Worm (Caenorhabditis elegans) whole organism, dauer: Measurements from ENCODE around the gene Y45G12B.3.

Source experiments
- unc-62 ChIP-seq: sonication (generic microtip); optimal IDR thresholded peaks from 2 replicates; lab custom pipeline; 2017; ENCODE audit warnings: missing biosample characterization, missing genetic modification reagents, missing genetic modification characterization

The Y45G12B.3 gene

DNA sequence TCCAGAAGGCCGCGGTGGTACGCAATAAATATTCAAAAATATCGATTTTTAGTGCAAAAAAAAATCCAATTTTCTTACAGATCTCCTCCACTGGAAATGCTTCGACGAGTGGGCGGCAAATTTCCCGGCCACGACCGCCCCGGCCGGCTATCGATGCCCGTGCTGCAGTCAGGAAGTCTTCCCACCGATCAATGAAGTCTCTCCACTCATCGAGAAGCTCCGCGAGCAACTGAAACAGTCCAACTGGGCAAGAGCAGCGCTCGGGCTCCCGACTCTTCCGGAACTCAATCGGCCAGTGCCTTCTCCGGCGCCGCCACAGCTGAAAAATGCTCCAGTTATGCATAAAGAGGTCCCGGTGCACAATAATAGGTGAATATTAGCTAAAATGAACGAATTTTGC lies at the start of gene Y45G12B.3:
TSS of gene Y45G12B.3 (minus strand) at position 320 of the 400 bp plus-strand sequence.
- no peak for TF ChIP-seq unc-62 (GFP tag; lab: Kevin White, UChicago)

DNA sequence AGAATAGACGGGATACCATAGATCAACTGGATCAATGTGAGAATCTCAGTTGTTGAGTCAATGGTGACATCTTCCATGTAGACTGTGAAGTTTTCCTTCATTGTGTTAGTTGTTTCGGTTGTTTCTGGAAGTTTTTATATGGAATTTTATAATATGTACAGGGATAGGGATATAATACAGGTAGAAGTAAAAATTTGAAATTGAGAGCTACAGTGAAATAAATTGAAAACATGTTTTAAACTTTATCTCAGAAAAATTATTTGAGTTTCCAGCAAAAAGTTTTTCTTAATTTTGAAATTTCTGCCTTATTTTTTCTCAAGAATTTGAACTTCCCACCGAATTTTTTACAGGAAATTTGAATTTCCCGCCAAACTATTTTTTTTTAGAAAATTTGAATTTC lies 46.2 kb upstream of the Y45G12B.3 start, which contains the start of gene srg-62:
TSS of gene srg-62 (minus strand) at position 101 of the 400 bp plus-strand sequence.
- no peak for TF ChIP-seq unc-62 (GFP tag; lab: Kevin White, UChicago)

DNA sequence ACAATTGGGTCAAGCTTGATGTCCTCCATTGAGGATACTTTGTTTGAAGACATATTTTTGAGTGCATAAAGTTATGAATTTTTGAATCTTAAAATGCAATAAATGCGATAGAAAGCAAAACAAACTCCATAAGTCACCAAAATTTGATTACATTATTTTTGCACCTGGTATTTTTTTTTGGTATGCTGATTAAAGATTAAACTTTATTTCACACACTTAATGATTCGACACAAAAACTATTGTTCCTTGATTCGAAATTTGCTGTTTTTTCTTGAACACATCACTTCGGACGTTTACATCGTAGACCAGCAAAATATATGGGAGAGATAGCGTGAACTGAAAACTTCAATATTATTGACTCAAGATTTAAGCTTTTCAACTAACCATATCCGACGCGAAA lies 44.2 kb upstream of the Y45G12B.3 start, which contains the start of gene srg-61:
TSS of gene srg-61 (minus strand) at position 101 of the 400 bp plus-strand sequence.
- no peak for TF ChIP-seq unc-62 (GFP tag; lab: Kevin White, UChicago)

DNA sequence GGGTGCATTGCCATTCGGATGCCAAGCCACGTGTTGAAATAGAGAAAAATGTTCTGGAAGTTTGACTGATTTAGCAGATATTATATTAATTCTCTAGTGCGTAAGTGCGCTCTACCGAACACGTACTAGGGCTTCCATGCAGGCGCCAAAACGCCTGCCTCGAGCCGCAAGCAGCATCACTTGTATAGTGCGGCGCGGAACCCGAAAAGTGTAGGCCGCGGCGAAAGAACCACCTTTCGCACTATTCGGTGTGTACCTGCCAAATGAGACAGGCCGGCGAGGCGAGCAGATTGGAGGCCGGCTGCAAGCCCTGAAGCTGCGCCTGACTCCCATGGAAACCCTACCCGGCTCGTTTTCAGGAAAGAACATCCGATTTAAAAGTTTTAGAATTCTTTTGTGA lies 43.6 kb upstream of the Y45G12B.3 start:
- no peak for TF ChIP-seq unc-62 (GFP tag; lab: Kevin White, UChicago)

DNA sequence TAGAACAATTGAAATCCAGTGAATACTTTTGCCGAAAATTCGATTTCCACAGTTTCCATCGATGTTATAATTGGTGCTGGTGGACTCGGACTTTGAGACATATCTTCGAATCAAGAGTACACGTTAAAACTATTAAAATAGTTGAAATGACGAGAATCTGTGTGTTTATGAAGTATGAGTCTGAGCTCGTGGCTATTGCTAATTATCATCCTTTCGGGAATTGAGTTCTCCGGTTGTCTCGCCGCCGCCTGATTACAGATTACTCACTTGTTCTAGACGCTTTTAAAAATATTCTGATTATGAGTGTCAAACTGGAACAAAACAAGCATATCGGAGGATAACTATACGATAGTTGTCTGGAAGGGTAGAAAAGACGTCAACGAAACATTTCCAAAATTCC lies 42.1 kb upstream of the Y45G12B.3 start, which contains the start of gene srg-56:
TSS of gene srg-56 (minus strand) at position 101 of the 400 bp plus-strand sequence.
- no peak for TF ChIP-seq unc-62 (GFP tag; lab: Kevin White, UChicago)

DNA sequence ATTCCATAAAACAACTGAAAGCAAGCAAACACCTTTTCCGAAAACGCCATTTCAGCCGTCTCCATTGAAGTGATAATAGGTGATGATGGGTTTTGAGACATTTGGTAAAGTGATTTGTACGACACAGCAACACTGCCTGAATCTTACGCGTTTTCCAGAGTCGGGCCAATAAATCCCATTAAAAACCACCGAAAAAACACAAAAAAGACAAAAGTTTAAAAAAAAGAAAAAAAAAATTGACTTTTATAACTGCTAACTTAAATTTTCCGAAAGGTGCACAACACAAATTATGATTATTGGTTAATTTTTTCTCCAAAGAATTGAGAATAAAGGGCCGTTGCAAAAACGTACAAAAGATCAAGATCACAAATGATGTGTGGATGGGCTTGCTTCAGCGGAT lies 38.3 kb upstream of the Y45G12B.3 start, which contains the start of gene srg-57:
TSS of gene srg-57 (minus strand) at position 101 of the 400 bp plus-strand sequence.
- no peak for TF ChIP-seq unc-62 (GFP tag; lab: Kevin White, UChicago)

DNA sequence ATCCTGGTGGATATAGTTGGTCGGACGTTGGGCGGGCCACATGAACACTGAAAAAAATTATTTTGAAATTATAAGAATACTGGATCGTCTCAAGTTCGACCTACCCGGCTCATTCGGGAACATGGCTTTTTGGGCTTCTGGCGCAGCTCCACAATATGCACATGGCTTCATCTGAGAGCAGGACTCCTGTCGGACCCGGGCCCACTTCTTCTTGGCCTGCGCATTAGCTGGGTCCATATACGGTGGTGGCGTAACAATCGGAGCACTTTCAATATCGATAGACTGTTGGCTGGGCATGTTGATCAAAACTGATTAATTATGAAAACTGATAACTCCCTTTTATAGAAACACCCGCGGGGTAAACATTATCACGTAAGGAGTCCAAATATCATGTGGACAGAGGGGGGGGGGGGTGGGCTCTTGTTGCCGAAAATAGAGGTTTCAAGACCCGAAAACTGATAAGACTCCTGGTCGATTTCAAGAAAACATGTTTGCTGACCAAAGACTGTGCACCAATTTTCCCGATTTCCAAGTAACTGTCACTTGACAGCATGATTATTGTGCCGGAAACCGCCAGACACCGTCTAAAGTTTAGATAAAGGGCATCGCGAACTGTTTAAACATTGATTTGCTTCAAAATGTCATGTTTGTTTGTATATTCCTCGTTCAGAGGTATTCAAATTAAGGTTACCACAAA lies 34.9 kb upstream of the Y45G12B.3 start, which contains the start of gene dod-3:
TSS of gene dod-3 (minus strand) at position 315 of the 697 bp plus-strand sequence.
- TF ChIP-seq unc-62 (GFP tag; lab: Kevin White, UChicago): no peak

DNA sequence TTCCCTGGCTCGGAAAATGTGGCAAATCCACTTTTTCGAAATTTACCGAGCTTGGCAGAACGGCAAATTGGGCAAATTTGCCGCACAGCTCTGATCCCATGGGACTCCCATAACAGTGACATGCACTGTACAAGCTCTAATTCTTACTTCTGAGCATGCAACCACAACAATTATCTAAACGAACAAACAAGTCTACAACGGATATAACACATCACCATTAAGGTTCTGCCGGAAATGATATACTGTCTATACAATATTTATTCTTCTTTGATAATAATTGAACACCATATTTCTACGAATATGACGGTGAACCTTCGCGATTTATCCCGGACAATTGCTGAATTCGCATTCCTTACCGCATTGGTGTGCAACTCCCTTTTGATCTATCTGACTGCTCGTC lies 32.2 kb upstream of the Y45G12B.3 start, which contains the start of gene str-33:
TSS of gene str-33 (plus strand) at position 301 of the 400 bp plus-strand sequence.
- no peak for TF ChIP-seq unc-62 (GFP tag; lab: Kevin White, UChicago)

DNA sequence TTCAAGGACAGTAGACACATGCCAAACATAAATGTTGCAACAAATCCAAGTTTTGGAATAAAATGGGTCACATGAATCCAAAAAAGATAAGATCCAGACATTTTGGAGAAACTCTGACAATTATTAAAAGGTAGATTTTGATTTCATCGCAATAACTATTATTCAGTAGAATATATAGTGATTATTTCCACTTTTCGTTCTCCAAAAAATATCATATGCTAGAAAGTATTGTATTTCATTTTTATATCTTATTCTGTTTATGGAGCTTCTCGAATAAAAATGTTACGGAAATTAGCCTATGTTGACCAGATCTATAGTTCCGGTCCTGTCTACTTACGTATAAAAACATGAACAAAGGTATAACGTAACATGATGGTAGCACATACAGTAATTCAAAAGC lies 31.0 kb upstream of the Y45G12B.3 start, which contains the start of gene str-13:
TSS of gene str-13 (minus strand) at position 101 of the 400 bp plus-strand sequence.
- no peak for TF ChIP-seq unc-62 (GFP tag; lab: Kevin White, UChicago)

DNA sequence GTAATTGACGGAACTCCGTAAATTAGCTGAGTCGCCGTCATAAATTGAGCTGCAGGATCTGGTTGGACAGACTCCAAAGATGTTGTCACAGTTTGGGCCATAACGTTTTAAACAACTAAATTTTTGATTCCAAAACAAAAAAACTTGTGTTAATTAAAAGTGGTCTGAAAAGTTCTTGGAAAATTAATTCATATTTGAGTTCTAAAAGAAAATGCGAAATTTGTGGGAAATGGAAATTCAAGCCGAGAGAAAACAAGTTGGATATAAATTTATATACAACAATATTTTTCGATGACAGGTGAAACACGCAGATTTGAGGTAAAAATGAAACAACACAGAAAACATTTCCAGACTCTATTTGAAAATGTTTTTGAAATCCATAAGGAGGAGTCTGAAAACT lies 29.2 kb upstream of the Y45G12B.3 start, which contains the start of gene srg-59:
TSS of gene srg-59 (minus strand) at position 101 of the 400 bp plus-strand sequence.
- TF ChIP-seq unc-62 (GFP tag; lab: Kevin White, UChicago): no peak

DNA sequence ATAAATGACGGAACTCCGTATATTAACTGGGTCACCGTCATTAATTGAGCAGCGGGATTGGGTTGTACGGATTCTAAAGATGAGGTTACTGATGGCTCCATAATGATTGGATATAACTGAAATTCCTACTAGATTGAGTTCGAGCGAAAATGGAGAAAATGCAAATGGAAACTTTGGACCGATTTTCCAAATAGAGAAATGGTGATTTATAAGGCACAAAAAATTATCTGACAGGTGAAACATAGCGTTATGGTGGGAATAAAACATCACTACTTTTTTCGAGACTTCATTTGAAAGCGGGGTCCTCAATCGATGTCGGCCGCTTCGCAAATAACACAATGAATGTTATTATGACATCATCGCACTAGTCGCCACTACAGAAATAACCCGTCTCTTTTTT lies 26.5 kb upstream of the Y45G12B.3 start, which contains the start of gene srg-60:
TSS of gene srg-60 (minus strand) at position 101 of the 400 bp plus-strand sequence.
- no peak for TF ChIP-seq unc-62 (GFP tag; lab: Kevin White, UChicago)

DNA sequence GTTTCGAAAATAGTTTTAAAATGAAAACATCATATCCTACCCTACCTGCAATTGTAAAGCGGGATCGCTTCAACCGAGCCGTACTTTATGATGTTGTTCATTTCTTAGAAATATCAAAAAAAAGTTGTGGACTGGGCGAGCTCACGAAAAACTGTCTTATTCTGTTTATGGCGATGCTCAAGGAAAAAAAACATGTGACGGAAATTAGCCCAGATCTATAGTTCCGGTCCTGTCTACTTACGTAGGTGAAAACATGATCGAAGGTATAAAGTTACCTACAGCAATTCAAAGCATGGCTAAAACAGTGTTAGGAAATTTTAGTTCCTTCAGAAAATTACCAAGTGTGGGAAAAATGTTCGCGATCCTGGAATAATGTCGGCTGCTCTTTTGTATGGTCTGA lies 24.7 kb upstream of the Y45G12B.3 start, which contains the start of gene srt-27:
TSS of gene srt-27 (minus strand) at position 101 of the 400 bp plus-strand sequence.
- TF ChIP-seq unc-62 (GFP tag; lab: Kevin White, UChicago): no peak

DNA sequence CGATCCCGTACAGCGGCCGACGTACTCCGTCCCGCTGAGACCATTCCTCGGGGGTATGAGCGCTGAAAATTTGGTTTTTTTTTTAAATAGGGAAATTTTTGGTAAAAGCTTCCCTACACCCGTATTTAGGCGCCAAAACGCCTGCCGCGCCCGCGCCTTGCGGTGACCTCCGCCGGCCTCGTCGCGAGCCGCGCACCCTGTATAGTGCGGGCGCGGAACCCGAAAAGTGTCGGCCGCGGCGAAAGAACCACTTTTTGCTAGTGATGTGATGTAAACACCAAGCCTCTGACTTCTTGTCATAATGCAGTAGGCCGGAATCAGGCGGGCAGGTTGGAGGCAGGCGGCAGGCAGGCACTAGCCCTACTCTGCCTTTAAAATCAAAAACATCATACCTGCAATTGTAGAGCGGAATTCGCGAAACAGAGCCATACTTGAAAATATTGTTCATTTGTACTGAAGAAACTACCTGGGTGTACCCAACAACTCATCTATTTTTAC lies 22.7 kb upstream of the Y45G12B.3 start, which contains the start of gene srt-29:
TSS of gene srt-29 (minus strand) at position 448 of the 498 bp plus-strand sequence.
- TF ChIP-seq unc-62 (GFP tag; lab: Kevin White, UChicago): no peak

DNA sequence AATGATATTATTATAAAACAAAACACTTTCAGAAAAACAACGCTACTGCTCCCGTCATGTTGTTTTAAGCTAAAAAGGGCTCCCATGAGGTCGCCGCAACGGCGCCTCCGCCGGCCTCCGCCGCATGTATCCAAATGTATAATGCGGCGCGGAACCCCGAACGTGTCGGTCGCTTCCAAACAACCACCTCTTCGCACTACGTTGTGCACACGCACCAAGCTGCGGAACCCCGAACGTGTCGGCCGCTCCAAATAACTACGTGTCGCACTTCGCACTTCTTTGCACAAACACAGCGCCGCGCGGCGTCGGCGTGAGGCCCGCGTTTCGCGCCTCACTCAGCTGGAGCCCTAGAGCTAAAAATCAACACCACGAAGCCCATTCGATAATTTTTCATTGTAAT lies 20.9 kb upstream of the Y45G12B.3 start:
- TF ChIP-seq unc-62 (GFP tag; lab: Kevin White, UChicago): no peak

DNA sequence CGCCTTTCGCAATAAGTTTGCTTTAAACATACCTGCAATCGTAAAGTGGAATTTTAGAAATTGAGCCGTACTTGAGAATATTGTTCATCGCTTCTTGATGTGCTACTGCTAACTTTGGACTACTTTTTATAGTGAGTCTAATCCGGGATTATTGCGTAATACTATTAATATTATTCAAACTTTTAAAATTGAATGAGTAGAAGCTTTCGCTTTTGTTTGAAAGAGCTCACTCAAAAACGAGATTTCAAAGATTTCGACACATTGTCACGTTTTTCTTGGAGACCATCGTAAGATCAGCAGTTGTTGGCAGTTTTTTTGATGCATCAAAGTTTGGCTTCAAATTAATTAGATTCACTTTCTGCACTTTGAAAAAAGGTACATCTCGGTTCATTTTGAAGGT lies 17.5 kb upstream of the Y45G12B.3 start, which contains the start of gene srt-28:
TSS of gene srt-28 (minus strand) at position 101 of the 400 bp plus-strand sequence.
- no peak for TF ChIP-seq unc-62 (GFP tag; lab: Kevin White, UChicago)

DNA sequence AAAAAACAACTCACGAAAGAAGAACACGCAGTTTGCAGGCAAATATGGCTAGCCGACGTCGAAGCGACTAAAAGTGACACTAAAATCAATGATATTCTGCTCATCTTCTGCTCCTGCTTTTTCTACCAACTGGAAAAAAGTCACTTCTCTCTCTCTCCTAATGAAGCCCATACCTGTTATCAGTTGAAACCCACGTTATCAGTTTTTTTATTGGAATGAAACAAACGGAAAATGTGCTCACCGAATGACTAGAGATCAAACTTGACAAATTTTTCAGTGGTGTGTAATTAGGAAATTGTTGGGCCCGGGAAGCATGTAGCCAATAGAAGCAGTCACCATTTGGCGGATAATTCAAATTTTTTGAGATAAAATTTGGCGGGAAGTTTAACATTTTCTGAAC lies 15.4 kb upstream of the Y45G12B.3 start, which contains the start of gene C24B9.3:
TSS of gene C24B9.3 (minus strand) at position 171 of the 400 bp plus-strand sequence.
- no peak for TF ChIP-seq unc-62 (GFP tag; lab: Kevin White, UChicago)
